Fruit fly (Drosophila melanogaster) whole organism, prepupa: ENCODE data around the gene CG18258.

Source experiments
- Blimp-1 ChIP-seq: fragments of 200-800 bp; sonication (Bioruptor generic); optimal IDR thresholded peaks from 3 replicates; lab custom pipeline; 2017; ENCODE audit warnings: missing biosample characterization, missing genetic modification characterization, mild to moderate bottlenecking, moderate library complexity, missing genetic modification reagents
- CG10631 ChIP-seq: fragments of 200-800 bp; sonication (Bioruptor generic); optimal IDR thresholded peaks from 2 replicates; lab custom pipeline; 2016; ENCODE audit warnings: missing biosample characterization, missing genetic modification characterization
- CG11762 ChIP-seq: fragments of 200-800 bp; sonication (Bioruptor generic); optimal IDR thresholded peaks from 3 replicates; lab custom pipeline; 2016; ENCODE audit warnings: missing biosample characterization, missing genetic modification characterization; ENCODE audit not compliant: insufficient read depth
- CG1621 ChIP-seq: fragments of 200-800 bp; sonication (Bioruptor generic); optimal IDR thresholded peaks from 3 replicates; lab custom pipeline; 2018; ENCODE audit warnings: missing biosample characterization, mild to moderate bottlenecking, missing genetic modification characterization
- CG16779 ChIP-seq: fragments of 200-800 bp; sonication (Bioruptor generic); optimal IDR thresholded peaks from 3 replicates; lab custom pipeline; 2017; ENCODE audit warnings: missing biosample characterization, mild to moderate bottlenecking, missing genetic modification characterization
- CG31627 ChIP-seq: fragments of 200-800 bp; sonication (Bioruptor generic); optimal IDR thresholded peaks from 3 replicates; lab custom pipeline; 2016; ENCODE audit warnings: missing biosample characterization, missing genetic modification characterization
- CG32006 ChIP-seq: fragments of 200-800 bp; sonication (Bioruptor generic); optimal IDR thresholded peaks from 3 replicates; lab custom pipeline; 2017; ENCODE audit warnings: missing biosample characterization, mild to moderate bottlenecking, missing genetic modification characterization
- CG6163 ChIP-seq: fragments of 200-800 bp; sonication (Bioruptor generic); IDR thresholded peaks from 3 replicates; pipeline ENCODE4 v1.3.6; 2022; ENCODE audit warnings: missing biosample characterization, missing genetic modification characterization
- CG6276 ChIP-seq: fragments of 200-800 bp; sonication (Bioruptor generic); optimal IDR thresholded peaks from 2 replicates; lab custom pipeline; 2017; ENCODE audit warnings: missing biosample characterization, mild to moderate bottlenecking, missing genetic modification characterization
- CG6792 ChIP-seq: fragments of 200-800 bp; sonication (Bioruptor generic); optimal IDR thresholded peaks from 3 replicates; lab custom pipeline; 2016; ENCODE audit warnings: missing biosample characterization, missing genetic modification characterization
- CG6808 ChIP-seq: fragments of 200-800 bp; sonication (Bioruptor generic); optimal IDR thresholded peaks from 3 replicates; lab custom pipeline; 2017; ENCODE audit warnings: missing biosample characterization, missing genetic modification characterization, mild to moderate bottlenecking, moderate library complexity, missing genetic modification reagents
- CG6854 ChIP-seq: fragments of 200-800 bp; sonication (Bioruptor generic); optimal IDR thresholded peaks from 2 replicates; lab custom pipeline; 2017; ENCODE audit warnings: missing biosample characterization, mild to moderate bottlenecking, missing genetic modification characterization
- CG7368 ChIP-seq: fragments of 200-800 bp; sonication (Bioruptor generic); optimal IDR thresholded peaks from 3 replicates; lab custom pipeline; 2016; ENCODE audit warnings: missing biosample characterization, missing genetic modification characterization
- CG8119 ChIP-seq: fragments of 200-800 bp; sonication (Bioruptor generic); IDR thresholded peaks from 3 replicates; pipeline ENCODE4 v1.3.6; 2022; ENCODE audit warnings: missing biosample characterization, missing genetic modification characterization
- CG8319 ChIP-seq: fragments of 200-800 bp; sonication (Bioruptor generic); optimal IDR thresholded peaks from 3 replicates; lab custom pipeline; 2016; ENCODE audit warnings: missing biosample characterization, missing genetic modification characterization
- CG8632 ChIP-seq: fragments of 200-800 bp; sonication (Bioruptor generic); optimal IDR thresholded peaks from 3 replicates; lab custom pipeline; 2016; ENCODE audit warnings: missing biosample characterization, missing genetic modification characterization
- Eip78C ChIP-seq: fragments of 200-800 bp; sonication (Bioruptor generic); peaks from one replicate; lab custom pipeline; 2016; ENCODE audit warnings: missing biosample characterization, missing genetic modification characterization
- Ets96B ChIP-seq: fragments of 200-800 bp; optimal IDR thresholded peaks from 2 replicates; lab custom pipeline; 2019; ENCODE audit warnings: missing biosample characterization, mild to moderate bottlenecking, missing genetic modification characterization, moderate library complexity
- Gug ChIP-seq: fragments of 200-800 bp; sonication (Bioruptor generic); IDR thresholded peaks from 2 replicates; pipeline ENCODE4 v1.3.6; 2022; ENCODE audit warnings: missing biosample characterization, missing genetic modification characterization
- Hr38 ChIP-seq: sonication (Bioruptor generic); optimal IDR thresholded peaks from 2 replicates; lab custom pipeline; 2016; ENCODE audit warnings: missing biosample characterization, missing genetic modification characterization
- Hr39 ChIP-seq: fragments of 200-800 bp; sonication (Bioruptor generic); optimal IDR thresholded peaks from 2 replicates; lab custom pipeline; 2016; ENCODE audit warnings: missing biosample characterization, missing genetic modification characterization
- Hr4 ChIP-seq: fragments of 200-800 bp; sonication (Bioruptor generic); optimal IDR thresholded peaks from 3 replicates; lab custom pipeline; 2016; ENCODE audit warnings: missing biosample characterization, missing genetic modification characterization
- Lpt ChIP-seq: fragments of 200-800 bp; sonication (Bioruptor generic); optimal IDR thresholded peaks from 3 replicates; lab custom pipeline; 2016; ENCODE audit warnings: missing biosample characterization, missing genetic modification characterization
- Met ChIP-seq: fragments of 200-800 bp; sonication (Bioruptor generic); optimal IDR thresholded peaks from 3 replicates; lab custom pipeline; 2016; ENCODE audit warnings: missing biosample characterization, missing genetic modification characterization
- OdsH ChIP-seq: fragments of 200-800 bp; sonication (Bioruptor generic); optimal IDR thresholded peaks from 3 replicates; lab custom pipeline; 2016; ENCODE audit warnings: missing biosample characterization, missing genetic modification characterization
- Smox ChIP-seq: fragments of 200-800 bp; sonication (Bioruptor generic); optimal IDR thresholded peaks from 3 replicates; lab custom pipeline; 2016; ENCODE audit warnings: missing biosample characterization, missing genetic modification characterization
- Sox102F ChIP-seq: fragments of 200-800 bp; sonication (Bioruptor generic); optimal IDR thresholded peaks from 2 replicates; lab custom pipeline; 2016; ENCODE audit warnings: missing biosample characterization, mild to moderate bottlenecking, missing genetic modification characterization
- Sox14 ChIP-seq: fragments of 200-800 bp; sonication (Bioruptor generic); optimal IDR thresholded peaks from 3 replicates; lab custom pipeline; 2016; ENCODE audit warnings: missing biosample characterization, missing genetic modification characterization
- Sox15 ChIP-seq: fragments of 200-800 bp; sonication (Bioruptor generic); optimal IDR thresholded peaks from 3 replicates; lab custom pipeline; 2016; ENCODE audit warnings: missing biosample characterization, missing genetic modification characterization
- achi ChIP-seq: fragments of 200-800 bp; sonication (Bioruptor generic); optimal IDR thresholded peaks from 3 replicates; lab custom pipeline; 2016; ENCODE audit warnings: missing biosample characterization, missing genetic modification characterization
- acj6 ChIP-seq: fragments of 200-800 bp; sonication (Bioruptor generic); optimal IDR thresholded peaks from 3 replicates; lab custom pipeline; 2016; ENCODE audit warnings: missing biosample characterization, missing genetic modification characterization
- cyc ChIP-seq: fragments of 200-800 bp; sonication (Bioruptor generic); optimal IDR thresholded peaks from 3 replicates; lab custom pipeline; 2016; ENCODE audit warnings: missing biosample characterization, missing genetic modification characterization
- dac ChIP-seq: fragments of 200-800 bp; sonication (Bioruptor generic); optimal IDR thresholded peaks from 2 replicates; lab custom pipeline; 2017; ENCODE audit warnings: missing biosample characterization, mild to moderate bottlenecking, missing genetic modification characterization
- dsx ChIP-seq: fragments of 200-800 bp; optimal IDR thresholded peaks from 3 replicates; lab custom pipeline; 2019; ENCODE audit warnings: missing biosample characterization, mild to moderate bottlenecking, missing genetic modification characterization, moderate library complexity; ENCODE audit not compliant: poor library complexity, severe bottlenecking
- eg ChIP-seq: fragments of 200-800 bp; sonication (Bioruptor generic); IDR thresholded peaks from 3 replicates; pipeline ENCODE4 v1.3.6; 2022; ENCODE audit warnings: missing biosample characterization, missing genetic modification characterization
- esn ChIP-seq: fragments of 200-800 bp; sonication (Bioruptor generic); optimal IDR thresholded peaks from 2 replicates; lab custom pipeline; 2016; ENCODE audit warnings: missing biosample characterization, mild to moderate bottlenecking, missing genetic modification characterization, moderate library complexity
- fd59A ChIP-seq: fragments of 200-800 bp; sonication (Bioruptor generic); optimal IDR thresholded peaks from 2 replicates; lab custom pipeline; 2017; ENCODE audit warnings: missing biosample characterization, mild to moderate bottlenecking, missing genetic modification characterization, missing genetic modification reagents
- lz ChIP-seq: fragments of 200-800 bp; sonication (Bioruptor generic); optimal IDR thresholded peaks from 3 replicates; lab custom pipeline; 2016; ENCODE audit warnings: missing biosample characterization, missing genetic modification characterization
- net ChIP-seq: fragments of 200-800 bp; sonication (Bioruptor generic); optimal IDR thresholded peaks from 3 replicates; lab custom pipeline; 2016; ENCODE audit warnings: missing biosample characterization, missing genetic modification characterization
- pdm3 ChIP-seq: fragments of 200-800 bp; sonication (Bioruptor generic); optimal IDR thresholded peaks from 3 replicates; lab custom pipeline; 2016; ENCODE audit warnings: missing biosample characterization, missing genetic modification characterization
- salr ChIP-seq, 2 experiments: fragments of 200-800 bp; sonication (Bioruptor generic); optimal IDR thresholded peaks; 3 replicates each; lab custom pipeline; 2016 to 2018; ENCODE audit warnings: missing biosample characterization in 2 of 2, missing genetic modification characterization in 2 of 2, mild to moderate bottlenecking in 1 of 2
- spab ChIP-seq: fragments of 200-800 bp; sonication (Bioruptor generic); optimal IDR thresholded peaks from 2 replicates; lab custom pipeline; 2017; ENCODE audit warnings: missing biosample characterization, mild to moderate bottlenecking, missing genetic modification characterization, missing genetic modification reagents
- ss ChIP-seq, 2 experiments: fragments of 200-800 bp; sonication (Bioruptor generic); optimal IDR thresholded peaks; 2 replicates in 1 of 2; 3 replicates in 1 of 2; lab custom pipeline; 2017 to 2018; ENCODE audit warnings: mild to moderate bottlenecking in 2 of 2, missing biosample characterization in 2 of 2, missing genetic modification characterization in 2 of 2, moderate library complexity in 1 of 2
- svp ChIP-seq: fragments of 200-800 bp; sonication (Bioruptor generic); peaks from one replicate; lab custom pipeline; 2016; ENCODE audit warnings: missing biosample characterization, missing genetic modification characterization
- topi ChIP-seq: fragments of 200-800 bp; sonication (Bioruptor generic); optimal IDR thresholded peaks from 3 replicates; lab custom pipeline; 2016; ENCODE audit warnings: missing biosample characterization, missing genetic modification characterization
- vri ChIP-seq: fragments of 200-800 bp; sonication (Bioruptor generic); optimal IDR thresholded peaks from 3 replicates; lab custom pipeline; 2016; ENCODE audit warnings: missing biosample characterization, mild to moderate bottlenecking, missing genetic modification characterization

CG18258 gene

dm6 chrX:17176542-17176941 is 35.6 kb upstream of the CG18258 start (continued):
- TF ChIP-seq CG6276 (peak; percentile 22), OdsH (GFP tag; lab: Kevin White, UChicago) (peak; percentile 39), cyc (peak; percentile 48), net (GFP tag; lab: Kevin White, UChicago) (peak; percentile 58), eg (GFP tag; lab: Robert Waterston, UW) (peak; percentile 70)
- TF ChIP-seq, all 60 proteins: peak for 34

dm6 chrX:17177606-17178005 is 34.5 kb upstream of the CG18258 start:
- TF ChIP-seq Sox102F (no peak), CG6163 (GFP tag; lab: Robert Waterston, UW) (peak; percentile 38; the same call in 2 of the 3 replicates)
- TF ChIP-seq, all 60 proteins: peak for 1

dm6 chrX:17178484-17178921 is 33.6 kb upstream of the CG18258 start:
- peak; percentile 90 for TF ChIP-seq lz (GFP tag; lab: Kevin White, UChicago)
- no peak for TF ChIP-seq dac (GFP tag; lab: Kevin White, UChicago)
- TF ChIP-seq Smox, result no peak
- no peak for TF ChIP-seq Hr39
- peak; percentile 29 for TF ChIP-seq achi (GFP tag; lab: Kevin White, UChicago)
- TF ChIP-seq CG11762 (GFP tag; lab: Kevin White, UChicago), result peak; percentile 98
- peak; percentile 98 for TF ChIP-seq cyc
- TF ChIP-seq spab, result peak; percentile 95
- TF ChIP-seq CG6276, result peak; percentile 97
- TF ChIP-seq ss (GFP tag; optimal IDR thresholded peaks at IDR 0.05; lab: Kevin White, UChicago), result peak; percentile 98
- TF ChIP-seq eg (GFP tag; lab: Robert Waterston, UW), result peak; percentile 99
- TF ChIP-seq CG32006 (GFP tag; lab: Kevin White, UChicago), result no peak
- TF ChIP-seq net (GFP tag; lab: Kevin White, UChicago), result peak; percentile 87
- no peak for TF ChIP-seq fd59A (GFP tag; lab: Kevin White, UChicago)
- peak; percentile 97 for TF ChIP-seq Hr4 (GFP tag; lab: Kevin White, UChicago)
- peak; percentile 100 for TF ChIP-seq Eip78C
- TF ChIP-seq Sox102F, result no peak
- TF ChIP-seq Ets96B, result peak; percentile 97
- TF ChIP-seq dsx (GFP tag; lab: Kevin White, UChicago), result peak; percentile 99
- TF ChIP-seq CG6163 (GFP tag; lab: Robert Waterston, UW), result peak; percentile 99
- peak; percentile 88 for TF ChIP-seq CG10631 (GFP tag; lab: Kevin White, UChicago)
- TF ChIP-seq CG8319, result peak; percentile 97
- TF ChIP-seq pdm3 (GFP tag; lab: Kevin White, UChicago), result peak; percentile 27
- TF ChIP-seq esn (GFP tag; lab: Kevin White, UChicago), result peak; percentile 13
- TF ChIP-seq Gug (GFP tag; lab: Robert Waterston, UW), result peak; percentile 99
- TF ChIP-seq salr (GFP tag; optimal IDR thresholded peaks at IDR 0.05; lab: Kevin White, UChicago), result peak; percentile 89 to 93
- TF ChIP-seq CG1621, result peak; percentile 84
- TF ChIP-seq Blimp-1 (GFP tag; lab: Kevin White, UChicago), result peak; percentile 92
- no peak for TF ChIP-seq CG6792
- TF ChIP-seq CG31627 (GFP tag; lab: Kevin White, UChicago), result no peak
- TF ChIP-seq svp (GFP tag; lab: Kevin White, UChicago), result peak; percentile 100
- peak; percentile 49 for TF ChIP-seq acj6 (GFP tag; lab: Kevin White, UChicago)
- peak; percentile 98 for TF ChIP-seq CG7368 (GFP tag; lab: Kevin White, UChicago)
- peak; percentile 31 for TF ChIP-seq vri (GFP tag; lab: Kevin White, UChicago)
- TF ChIP-seq Met, result peak; percentile 42
- peak; percentile 84 for TF ChIP-seq Sox15 (GFP tag; lab: Kevin White, UChicago)
- peak; percentile 34 for TF ChIP-seq OdsH (GFP tag; lab: Kevin White, UChicago)
- TF ChIP-seq CG6808, result peak; percentile 96
- no peak for TF ChIP-seq Hr38 (GFP tag; lab: Kevin White, UChicago)
- peak; percentile 6 for TF ChIP-seq CG8632 (GFP tag; lab: Kevin White, UChicago)
- TF ChIP-seq topi (GFP tag; lab: Kevin White, UChicago), result peak; percentile 99
- TF ChIP-seq CG6854, result peak; percentile 97
- TF ChIP-seq CG16779 (tag; lab: Kevin White, UChicago), result peak; percentile 95
- TF ChIP-seq Lpt, result no peak
- 0 out of 3 replicates have a peak, but pooled peaks have one; percentile 15 for TF ChIP-seq CG8119 (GFP tag; lab: Robert Waterston, UW)
- TF ChIP-seq Sox14 (GFP tag; lab: Kevin White, UChicago), result peak; percentile 37
